Fruit fly (Drosophila melanogaster) whole organism, adult: ENCODE measurements around the gene Scgalpha.
A peak's percentile ranks its signal among the peaks of the same experiment; 100 is the strongest.

Source experiments
- CG11617 ChIP-seq: fragments of 200-800 bp; sonication (Bioruptor generic); optimal IDR thresholded peaks from 2 replicates; lab custom pipeline; 2017; ENCODE audit warnings: mild to moderate bottlenecking, missing biosample characterization, missing genetic modification reagents, missing genetic modification characterization
- CG12768 ChIP-seq: fragments of 200-800 bp; sonication (Bioruptor generic); optimal IDR thresholded peaks from 2 replicates; lab custom pipeline; 2017; ENCODE audit warnings: missing biosample characterization, missing genetic modification characterization, mild to moderate bottlenecking, moderate library complexity, missing genetic modification reagents
- CG14711 ChIP-seq: fragments of 200-800 bp; sonication (Bioruptor generic); optimal IDR thresholded peaks from 2 replicates; lab custom pipeline; 2018; ENCODE audit warnings: missing biosample characterization, mild to moderate bottlenecking, missing genetic modification characterization, moderate library complexity
- CG1620 ChIP-seq: fragments of 200-800 bp; sonication (Bioruptor generic); optimal IDR thresholded peaks from 2 replicates; lab custom pipeline; 2016; ENCODE audit warnings: missing biosample characterization, missing genetic modification characterization
- CG33017 ChIP-seq: fragments of 200-800 bp; sonication (Bioruptor generic); optimal IDR thresholded peaks from 2 replicates; lab custom pipeline; 2018; ENCODE audit warnings: missing biosample characterization, mild to moderate bottlenecking, missing genetic modification characterization, moderate library complexity
- CG5204 ChIP-seq: fragments of 200-800 bp; sonication (Bioruptor generic); optimal IDR thresholded peaks from 2 replicates; lab custom pipeline; 2016; ENCODE audit warnings: missing biosample characterization, missing genetic modification characterization
- CG7045 ChIP-seq: fragments of 200-800 bp; sonication (Bioruptor generic); optimal IDR thresholded peaks from 2 replicates; lab custom pipeline; 2017; ENCODE audit warnings: missing biosample characterization, mild to moderate bottlenecking, missing genetic modification characterization
- CG7101 ChIP-seq: fragments of 200-800 bp; sonication (Bioruptor generic); optimal IDR thresholded peaks from 2 replicates; lab custom pipeline; 2018; ENCODE audit warnings: missing biosample characterization, mild to moderate bottlenecking, missing genetic modification characterization, moderate library complexity
- Clk ChIP-seq: fragments of 200-800 bp; sonication (Bioruptor generic); optimal IDR thresholded peaks from 2 replicates; lab custom pipeline; 2017; ENCODE audit warnings: missing biosample characterization, missing genetic modification characterization
- Crg-1 ChIP-seq: fragments of 200-800 bp; sonication (Bioruptor generic); optimal IDR thresholded peaks from 2 replicates; lab custom pipeline; 2016; ENCODE audit warnings: missing biosample characterization, missing genetic modification characterization
- Hr96 ChIP-seq: fragments of 200-800 bp; sonication (Bioruptor generic); optimal IDR thresholded peaks from 2 replicates; lab custom pipeline; 2016; ENCODE audit warnings: missing biosample characterization, missing genetic modification characterization
- Mnt ChIP-seq: fragments of 200-800 bp; sonication (Bioruptor generic); optimal IDR thresholded peaks from 2 replicates; lab custom pipeline; 2016; ENCODE audit warnings: missing biosample characterization, mild to moderate bottlenecking, missing genetic modification characterization
- bab1 ChIP-seq: fragments of 200-800 bp; sonication (Bioruptor generic); optimal IDR thresholded peaks from 3 replicates; lab custom pipeline; 2019; ENCODE audit warnings: missing biosample characterization, mild to moderate bottlenecking, missing genetic modification characterization, moderate library complexity
- cic ChIP-seq: fragments of 200-800 bp; sonication (Bioruptor generic); optimal IDR thresholded peaks from 2 replicates; lab custom pipeline; 2017; ENCODE audit warnings: missing biosample characterization, mild to moderate bottlenecking, missing genetic modification characterization, moderate library complexity
- cnc ChIP-seq, 2 experiments: fragments of >200 bp; optimal IDR thresholded peaks; 2 replicates each; lab custom pipeline; 2017
- kay ChIP-seq: fragments of 200-800 bp; sonication (Bioruptor generic); peaks from one replicate; lab custom pipeline; 2016; ENCODE audit warnings: missing biosample characterization, missing genetic modification characterization, borderline replicate concordance
- ovo ChIP-seq: fragments of 200-800 bp; sonication (Bioruptor generic); optimal IDR thresholded peaks from 2 replicates; lab custom pipeline; 2016; ENCODE audit warnings: missing biosample characterization, missing genetic modification characterization
- pad ChIP-seq: fragments of 200-800 bp; sonication (Bioruptor generic); optimal IDR thresholded peaks from 3 replicates; lab custom pipeline; 2017; ENCODE audit warnings: missing biosample characterization, missing genetic modification characterization, mild to moderate bottlenecking, moderate library complexity, missing genetic modification reagents
- tj ChIP-seq: fragments of 200-800 bp; sonication (Bioruptor generic); optimal IDR thresholded peaks from 3 replicates; lab custom pipeline; 2017; ENCODE audit warnings: missing biosample characterization, mild to moderate bottlenecking, missing genetic modification characterization, moderate library complexity
- toe ChIP-seq: fragments of 200-800 bp; sonication (Bioruptor generic); optimal IDR thresholded peaks from 2 replicates; lab custom pipeline; 2016; ENCODE audit warnings: missing biosample characterization, missing genetic modification characterization

Scgalpha gene

dm6 chr2L:8274958-8275584 is 28.2 kb upstream of the Scgalpha start:
- TF ChIP-seq cnc (optimal IDR thresholded peaks at IDR 0.05; lab: Kevin White, UChicago), result no peak
- TF ChIP-seq bab1 (GFP tag; lab: Kevin White, UChicago), result peak; percentile 47
- TF ChIP-seq kay (GFP tag; lab: Kevin White, UChicago), result peak; percentile 14
- TF ChIP-seq CG14711 (tag; lab: Kevin White, UChicago), result peak; percentile 22
- no peak for TF ChIP-seq CG33017
- TF ChIP-seq CG5204 (GFP tag; lab: Kevin White, UChicago), result no peak

- TF ChIP-seq CG11617 (GFP tag; lab: Kevin White, UChicago) (no peak), Mnt (GFP tag; lab: Kevin White, UChicago) (no peak), CG1620 (no peak), toe (no peak), CG7101 (tag; lab: Kevin White, UChicago) (no peak), CG33017 (no peak), CG14711 (tag; lab: Kevin White, UChicago) (no peak), cnc (optimal IDR thresholded peaks at IDR 0.05; lab: Kevin White, UChicago) (no peak), kay (GFP tag; lab: Kevin White, UChicago) (no peak), ovo (GFP tag; lab: Kevin White, UChicago) (no peak), Hr96 (no peak), Crg-1 (no peak), bab1 (GFP tag; lab: Kevin White, UChicago) (no peak), Clk (no peak), pad (GFP tag; lab: Kevin White, UChicago) (no peak), tj (GFP tag; lab: Kevin White, UChicago) (no peak), CG5204 (GFP tag; lab: Kevin White, UChicago) (no peak)
Observed at dm6 chr2L:8276287-8276686, 26.9 kb upstream of the Scgalpha start.

dm6 chr2L:8276880-8277279 is 26.3 kb upstream of the Scgalpha start:
- no peak for TF ChIP-seq CG1620
- no peak for TF ChIP-seq CG12768 (GFP tag; lab: Kevin White, UChicago)
- TF ChIP-seq pad (GFP tag; lab: Kevin White, UChicago), result no peak
- TF ChIP-seq CG14711 (tag; lab: Kevin White, UChicago), result peak; percentile 42
- TF ChIP-seq cnc (optimal IDR thresholded peaks at IDR 0.05; lab: Kevin White, UChicago), result no peak
- TF ChIP-seq Crg-1, result no peak
- TF ChIP-seq CG7045 (GFP tag; lab: Kevin White, UChicago), result no peak
- TF ChIP-seq CG5204 (GFP tag; lab: Kevin White, UChicago), result no peak
- TF ChIP-seq cic, result no peak
- no peak for TF ChIP-seq bab1 (GFP tag; lab: Kevin White, UChicago)
- no peak for TF ChIP-seq CG11617 (GFP tag; lab: Kevin White, UChicago)
- no peak for TF ChIP-seq Mnt (GFP tag; lab: Kevin White, UChicago)
- peak; percentile 53 for TF ChIP-seq tj (GFP tag; lab: Kevin White, UChicago)
- no peak for TF ChIP-seq CG7101 (tag; lab: Kevin White, UChicago)
- no peak for TF ChIP-seq CG33017
- no peak for TF ChIP-seq Clk

- TF ChIP-seq CG12768 (GFP tag; lab: Kevin White, UChicago) (peak; percentile 94), CG5204 (GFP tag; lab: Kevin White, UChicago) (peak; percentile 89), bab1 (GFP tag; lab: Kevin White, UChicago) (peak; percentile 98), toe (peak; percentile 78), cnc (optimal IDR thresholded peaks at IDR 0.05; lab: Kevin White, UChicago) (no peak), Crg-1 (peak; percentile 92), Hr96 (peak; percentile 77), Clk (peak; percentile 90), pad (GFP tag; lab: Kevin White, UChicago) (peak; percentile 94), tj (GFP tag; lab: Kevin White, UChicago) (peak; percentile 89), ovo (GFP tag; lab: Kevin White, UChicago) (peak; percentile 76), CG11617 (GFP tag; lab: Kevin White, UChicago) (peak; percentile 96), CG33017 (peak; percentile 95), CG14711 (tag; lab: Kevin White, UChicago) (peak; percentile 95), cic (peak; percentile 54), CG1620 (peak; percentile 91), CG7101 (tag; lab: Kevin White, UChicago) (peak; percentile 98), CG7045 (GFP tag; lab: Kevin White, UChicago) (peak; percentile 91), kay (GFP tag; lab: Kevin White, UChicago) (peak; percentile 97), Mnt (GFP tag; lab: Kevin White, UChicago) (peak; percentile 88)
Observed at dm6 chr2L:8277561-8278201, 25.5 kb upstream of the Scgalpha start.

dm6 chr2L:8279400-8280065 is 23.7 kb upstream of the Scgalpha start:
- TF ChIP-seq kay (GFP tag; lab: Kevin White, UChicago) (no peak), ovo (GFP tag; lab: Kevin White, UChicago) (no peak), Mnt (GFP tag; lab: Kevin White, UChicago) (no peak), CG5204 (GFP tag; lab: Kevin White, UChicago) (no peak), CG1620 (no peak), tj (GFP tag; lab: Kevin White, UChicago) (no peak), CG7045 (GFP tag; lab: Kevin White, UChicago) (no peak), pad (GFP tag; lab: Kevin White, UChicago) (no peak), cnc (optimal IDR thresholded peaks at IDR 0.05; lab: Kevin White, UChicago) (no peak)
